Worm (Caenorhabditis elegans) whole organism, late embryonic: ENCODE results near the gene ctr-9.

ENCODE experiments used
- npax-4 ChIP-seq: sonication (generic microtip); optimal IDR thresholded peaks from 2 replicates; lab custom pipeline; 2016; ENCODE audit warnings: missing genetic modification characterization, missing compliant biosample characterization
- odd-2 ChIP-seq: sonication (generic microtip); optimal IDR thresholded peaks from 2 replicates; lab custom pipeline; 2017; ENCODE audit warnings: antibody characterized with exemption, mild to moderate bottlenecking, missing genetic modification characterization, missing compliant biosample characterization

ce11 chrIII:9501072-9501471 is 9.9 kb downstream of the ctr-9 start:
- TF ChIP-seq odd-2 (tag; lab: Kevin White, UChicago) (no peak), npax-4 (tag; lab: Kevin White, UChicago) (no peak)
